Fruit fly (Drosophila melanogaster) whole organism: ENCODE measurements around the gene CG13247.

Experiments used
- CG8478 ChIP-seq: fragments of >200 bp; optimal IDR thresholded peaks from 2 replicates; lab custom pipeline; 2018; ENCODE audit warnings: inconsistent platforms
- Dll ChIP-seq: fragments of >200 bp; optimal IDR thresholded peaks from 2 replicates; lab custom pipeline; 2017
- EcR ChIP-seq, 2 experiments: fragments of >200 bp; optimal IDR thresholded peaks; 2 replicates each; lab custom pipeline; 2017; ENCODE audit warnings: missing biosample characterization in 2 of 2, missing genetic modification characterization in 2 of 2, missing genetic modification reagents in 2 of 2
- pan ChIP-seq: fragments of >200 bp; optimal IDR thresholded peaks from 2 replicates; lab custom pipeline; 2017
- psq ChIP-seq: fragments of >200 bp; optimal IDR thresholded peaks from 2 replicates; lab custom pipeline; 2017
- usp ChIP-seq: fragments of >200 bp; optimal IDR thresholded peaks from 2 replicates; lab custom pipeline; 2017; ENCODE audit warnings: missing biosample characterization, missing genetic modification characterization, mixed read lengths

DNA sequence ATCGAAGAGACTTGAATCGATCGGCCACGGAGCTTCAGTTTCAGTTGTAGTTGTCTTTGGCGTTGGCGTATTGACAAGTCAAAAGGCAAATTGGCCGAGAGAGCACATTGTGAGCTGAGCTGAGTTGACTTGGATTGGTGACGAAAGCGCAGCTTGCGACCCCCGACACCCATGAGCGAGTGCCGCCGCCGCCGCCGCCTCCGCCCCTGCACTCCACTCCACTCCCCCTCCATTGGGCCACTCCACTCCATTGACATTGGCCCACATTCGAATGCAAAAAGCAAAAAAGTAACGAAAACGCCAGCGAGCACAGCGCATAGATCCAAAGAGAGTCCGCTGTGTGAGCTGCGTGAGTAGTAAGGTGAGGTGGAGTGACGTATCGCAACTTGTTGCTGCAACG is 27.7 kb downstream of the CG13247 start:
- no peak for TF ChIP-seq pan (lab: Kevin White, UChicago)
- no peak for TF ChIP-seq CG8478 (lab: Kevin White, UChicago)
- TF ChIP-seq usp (GFP tag; lab: Kevin White, UChicago) = no peak
- TF ChIP-seq Dll = no peak
- no peak for TF ChIP-seq psq (lab: Kevin White, UChicago)
- no peak for TF ChIP-seq EcR (GFP tag; optimal IDR thresholded peaks at IDR 0.05; lab: Kevin White, UChicago)
